Fruit fly (Drosophila melanogaster): ENCODE data around the gene CG14422.

DNA sequence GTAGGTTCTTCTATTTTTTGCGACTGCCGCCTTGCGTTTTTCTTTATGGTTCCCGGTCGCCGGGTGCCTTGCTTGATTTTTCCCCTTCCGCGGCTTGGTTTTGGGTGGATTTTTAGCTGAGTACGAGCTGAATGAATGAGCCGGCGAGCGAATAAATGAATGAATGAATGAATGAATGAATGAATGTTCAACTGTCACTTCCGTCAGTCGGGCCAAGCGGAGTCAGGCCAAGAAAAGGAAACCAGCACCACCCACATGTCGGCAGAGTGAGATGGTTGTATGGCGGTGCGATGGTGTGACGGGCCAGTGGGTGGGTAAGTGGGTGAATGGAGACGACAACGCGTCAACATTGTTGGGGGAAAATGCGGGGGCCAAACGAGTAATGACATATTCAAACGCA is 25.9 kb downstream of the CG14422 start:
- TF ChIP-seq Eip78C (GFP tag), result no peak
- TF ChIP-seq Lpt (GFP tag; optimal IDR thresholded peaks at IDR 0.05), result no peak
- no peak for TF ChIP-seq CG3919 (GFP tag; optimal IDR thresholded peaks at IDR 0.05)
- no peak for TF ChIP-seq lz (GFP tag; optimal IDR thresholded peaks at IDR 0.05)
- no peak for TF ChIP-seq OdsH (GFP tag; optimal IDR thresholded peaks at IDR 0.05)
- no peak for TF ChIP-seq Met (GFP tag; optimal IDR thresholded peaks at IDR 0.05)
- TF ChIP-seq cyc (GFP tag; optimal IDR thresholded peaks at IDR 0.05), result no peak
- TF ChIP-seq fkh (GFP tag; optimal IDR thresholded peaks at IDR 0.05), result no peak
- no peak for TF ChIP-seq CG16779 (tag; optimal IDR thresholded peaks at IDR 0.05)
- TF ChIP-seq CG8119 (GFP tag; IDR thresholded peaks at IDR 0.05), result no peak
- no peak for TF ChIP-seq CG6854 (GFP tag; optimal IDR thresholded peaks at IDR 0.05)
- no peak for TF ChIP-seq CG3032 (tag; optimal IDR thresholded peaks at IDR 0.05)
- no peak for TF ChIP-seq CG9139 (GFP tag; optimal IDR thresholded peaks at IDR 0.05)
- no peak for TF ChIP-seq Hr39 (GFP tag; optimal IDR thresholded peaks at IDR 0.05)
